Worm (Caenorhabditis elegans) whole organism, L2 larva: Measurements from ENCODE around the gene ZK1236.9.

Experiments
- C34F6.9 ChIP-seq: fragments of 150-350 bp; optimal IDR thresholded peaks from 2 replicates; lab custom pipeline; 2014; ENCODE audit warnings: missing biosample characterization, missing genetic modification characterization
- F13H6.1 ChIP-seq: sonication (generic microtip); optimal IDR thresholded peaks from 2 replicates; lab custom pipeline; 2016; ENCODE audit warnings: missing genetic modification characterization, missing compliant biosample characterization
- R02D3.7 ChIP-seq: fragments of 150-350 bp; optimal IDR thresholded peaks from 2 replicates; lab custom pipeline; 2014; ENCODE audit warnings: missing biosample characterization, missing genetic modification characterization
- Y55F3AM.14 ChIP-seq: fragments of 200-800 bp; sonication (Bioruptor generic); optimal IDR thresholded peaks from 2 replicates; lab custom pipeline; 2018; ENCODE audit warnings: mild to moderate bottlenecking, missing genetic modification characterization, missing compliant biosample characterization
- ZK546.5 ChIP-seq: sonication (generic microtip); optimal IDR thresholded peaks from 2 replicates; lab custom pipeline; 2017; ENCODE audit warnings: missing biosample characterization, missing genetic modification characterization
- alr-1 ChIP-seq: fragments of 150-350 bp; optimal IDR thresholded peaks from 2 replicates; lab custom pipeline; 2014; ENCODE audit warnings: missing biosample characterization, missing genetic modification characterization
- aly-2 ChIP-seq: fragments of 150-350 bp; optimal IDR thresholded peaks from 2 replicates; lab custom pipeline; 2014; ENCODE audit warnings: missing biosample characterization, missing genetic modification characterization
- ama-1 ChIP-seq: fragments of 150-350 bp; optimal IDR thresholded peaks from 2 replicates; lab custom pipeline; 2018; ENCODE audit warnings: inconsistent platforms
- ceh-16 ChIP-seq: fragments of 150-350 bp; optimal IDR thresholded peaks from 2 replicates; lab custom pipeline; 2014; ENCODE audit warnings: missing biosample characterization, missing genetic modification characterization
- ceh-82 ChIP-seq: fragments of 150-350 bp; optimal IDR thresholded peaks from 2 replicates; lab custom pipeline; 2014; ENCODE audit warnings: missing biosample characterization, missing genetic modification characterization
- crh-2 ChIP-seq: sonication (generic microtip); optimal IDR thresholded peaks from 2 replicates; lab custom pipeline; 2017; ENCODE audit warnings: missing biosample characterization, missing genetic modification characterization
- dmd-4 ChIP-seq: sonication (generic microtip); optimal IDR thresholded peaks from 2 replicates; lab custom pipeline; 2017; ENCODE audit warnings: missing biosample characterization, missing genetic modification characterization
- egl-27 ChIP-seq: sonication (generic microtip); optimal IDR thresholded peaks from 3 replicates; lab custom pipeline; 2017; ENCODE audit warnings: missing biosample characterization, missing genetic modification reagents, missing genetic modification characterization
- elt-1 ChIP-seq: fragments of 150-350 bp; optimal IDR thresholded peaks from 2 replicates; lab custom pipeline; 2014; ENCODE audit warnings: missing biosample characterization, missing genetic modification characterization
- elt-3 ChIP-seq: sonication (generic microtip); optimal IDR thresholded peaks from 2 replicates; lab custom pipeline; 2017; ENCODE audit warnings: missing biosample characterization, missing genetic modification characterization
- fos-1 ChIP-seq: fragments of 150-350 bp; optimal IDR thresholded peaks from 2 replicates; lab custom pipeline; 2014; ENCODE audit warnings: missing biosample characterization, missing genetic modification characterization
- gmeb-1 ChIP-seq: fragments of 150-350 bp; optimal IDR thresholded peaks from 2 replicates; lab custom pipeline; 2014; ENCODE audit warnings: missing biosample characterization, missing genetic modification characterization
- lin-11 ChIP-seq: fragments of 150-350 bp; sonication (generic microtip); optimal IDR thresholded peaks from 2 replicates; lab custom pipeline; 2014; ENCODE audit warnings: missing biosample characterization, missing genetic modification characterization, inconsistent platforms, mixed read lengths
- lin-13 ChIP-seq: fragments of 150-350 bp; optimal IDR thresholded peaks from 2 replicates; lab custom pipeline; 2014; ENCODE audit warnings: missing biosample characterization, missing genetic modification reagents, missing genetic modification characterization
- lin-39 ChIP-seq: fragments of 150-350 bp; optimal IDR thresholded peaks from 2 replicates; lab custom pipeline; 2014; ENCODE audit warnings: missing biosample characterization, missing genetic modification reagents, missing genetic modification characterization
- lsy-2 ChIP-seq, 2 experiments: fragments of 150-350 bp in 1 of 2; sonication (generic microtip) in 1 of 2; optimal IDR thresholded peaks; 2 replicates each; lab custom pipeline; 2014 to 2017; ENCODE audit warnings: missing biosample characterization in 2 of 2, missing genetic modification characterization in 2 of 2
- mab-5 ChIP-seq: fragments of 150-350 bp; optimal IDR thresholded peaks from 2 replicates; lab custom pipeline; 2014; ENCODE audit warnings: missing biosample characterization, missing genetic modification characterization
- mbf-1 ChIP-seq: sonication (generic microtip); optimal IDR thresholded peaks from 2 replicates; lab custom pipeline; 2017; ENCODE audit warnings: missing biosample characterization, missing genetic modification characterization
- mdl-1 ChIP-seq, 2 experiments: fragments of 150-350 bp in 1 of 2; sonication (generic microtip) in 1 of 2; optimal IDR thresholded peaks; 2 replicates each; lab custom pipeline; 2017; ENCODE audit warnings: missing biosample characterization in 2 of 2, missing genetic modification characterization in 2 of 2
- nhr-10 ChIP-seq: sonication (generic microtip); optimal IDR thresholded peaks from 2 replicates; lab custom pipeline; 2017; ENCODE audit warnings: missing biosample characterization, missing genetic modification characterization
- nhr-11 ChIP-seq: fragments of 150-350 bp; optimal IDR thresholded peaks from 2 replicates; lab custom pipeline; 2014; ENCODE audit warnings: missing biosample characterization, missing genetic modification characterization
- nhr-12 ChIP-seq: fragments of 150-350 bp; optimal IDR thresholded peaks from 2 replicates; lab custom pipeline; 2014; ENCODE audit warnings: missing biosample characterization, missing genetic modification characterization
- nhr-129 ChIP-seq: fragments of 150-350 bp; optimal IDR thresholded peaks from 2 replicates; lab custom pipeline; 2014; ENCODE audit warnings: missing biosample characterization, missing genetic modification characterization
- nhr-21 ChIP-seq: fragments of 150-350 bp; optimal IDR thresholded peaks from 2 replicates; lab custom pipeline; 2014; ENCODE audit warnings: missing biosample characterization, missing genetic modification characterization
- nhr-23 ChIP-seq: fragments of 150-350 bp; optimal IDR thresholded peaks from 2 replicates; lab custom pipeline; 2014; ENCODE audit warnings: missing biosample characterization, missing genetic modification reagents, missing genetic modification characterization
- nhr-237 ChIP-seq: fragments of 150-350 bp; optimal IDR thresholded peaks from 2 replicates; lab custom pipeline; 2014; ENCODE audit warnings: missing biosample characterization, missing genetic modification characterization
- nhr-25 ChIP-seq: fragments of 150-350 bp; sonication (generic microtip); optimal IDR thresholded peaks from 3 replicates; lab custom pipeline; 2014; ENCODE audit warnings: missing biosample characterization, missing genetic modification characterization
- nhr-6 ChIP-seq: fragments of 150-350 bp; optimal IDR thresholded peaks from 2 replicates; lab custom pipeline; 2014; ENCODE audit warnings: missing biosample characterization, missing genetic modification characterization
- nhr-77 ChIP-seq: fragments of 150-350 bp; optimal IDR thresholded peaks from 2 replicates; lab custom pipeline; 2014; ENCODE audit warnings: missing biosample characterization, missing genetic modification characterization
- peb-1 ChIP-seq: fragments of 150-350 bp; optimal IDR thresholded peaks from 2 replicates; lab custom pipeline; 2014; ENCODE audit warnings: missing biosample characterization, missing genetic modification characterization
- skn-1 ChIP-seq: sonication (generic microtip); optimal IDR thresholded peaks from 2 replicates; lab custom pipeline; 2017; ENCODE audit warnings: missing biosample characterization, missing genetic modification characterization
- sma-3 ChIP-seq: sonication (generic microtip); optimal IDR thresholded peaks from 2 replicates; lab custom pipeline; 2016; ENCODE audit warnings: missing genetic modification reagents, missing genetic modification characterization, missing compliant biosample characterization
- sma-9 ChIP-seq, 2 experiments: fragments of 150-350 bp in 1 of 2; sonication (generic microtip) in 1 of 2; optimal IDR thresholded peaks; 2 replicates each; lab custom pipeline; 2014 to 2016; ENCODE audit warnings: missing genetic modification characterization in 2 of 2, mild to moderate bottlenecking in 1 of 2, missing biosample characterization in 1 of 2, missing compliant biosample characterization in 1 of 2, missing genetic modification reagents in 1 of 2, moderate library complexity in 1 of 2
- snpc-4 ChIP-seq: fragments of 150-350 bp; optimal IDR thresholded peaks from 2 replicates; lab custom pipeline; 2014; ENCODE audit warnings: missing biosample characterization, missing genetic modification characterization
- unc-39 ChIP-seq: fragments of 150-350 bp; optimal IDR thresholded peaks from 2 replicates; lab custom pipeline; 2014; ENCODE audit warnings: missing biosample characterization, missing genetic modification characterization
- unc-55 ChIP-seq: fragments of 150-350 bp; sonication (generic microtip); optimal IDR thresholded peaks from 3 replicates; lab custom pipeline; 2014; ENCODE audit warnings: missing biosample characterization, missing genetic modification reagents, missing genetic modification characterization
- zag-1 ChIP-seq: fragments of 150-350 bp; optimal IDR thresholded peaks from 2 replicates; lab custom pipeline; 2014; ENCODE audit warnings: missing biosample characterization, missing genetic modification characterization
- ztf-1 ChIP-seq: fragments of 200-800 bp; sonication (Bioruptor generic); conservative IDR thresholded peaks from 2 replicates; pipeline ENCODE4 v1.3.6; 2022; ENCODE audit warnings: missing genetic modification characterization, missing compliant biosample characterization
- ztf-4 ChIP-seq: fragments of 150-350 bp; optimal IDR thresholded peaks from 2 replicates; lab custom pipeline; 2014; ENCODE audit warnings: missing biosample characterization, missing genetic modification characterization

Gene ZK1236.9

DNA sequence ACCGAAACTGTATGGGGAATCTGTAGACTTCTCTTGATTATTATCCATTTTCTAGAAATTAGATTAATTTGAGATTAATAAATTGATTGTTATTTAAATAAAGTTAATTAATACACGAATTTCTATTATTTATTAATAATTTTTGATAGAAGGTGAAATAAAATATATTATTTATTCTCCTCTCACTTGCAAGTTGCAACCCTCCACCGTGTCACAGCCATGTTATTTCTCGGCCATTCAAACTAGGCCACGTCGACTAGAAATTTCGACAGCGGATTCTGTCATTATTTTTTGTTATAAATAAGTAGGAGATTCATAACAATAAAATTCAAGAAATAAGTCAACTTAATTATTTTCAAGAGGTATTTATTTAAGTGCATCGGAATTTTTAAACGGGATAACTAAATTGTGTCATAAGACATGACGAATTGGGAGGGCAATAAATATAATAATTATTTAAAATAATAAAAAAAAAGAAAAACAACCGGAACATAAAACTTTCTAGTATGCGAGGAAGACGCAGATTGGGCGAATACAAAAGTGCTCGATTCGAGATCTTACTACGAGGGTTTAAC lies 8.7 kb upstream of the ZK1236.9 start, which contains the start of gene ufbp-1 (continued):
- TF ChIP-seq skn-1 (peak; percentile 94), aly-2 (tag; lab: Kevin White, UChicago) (no peak), nhr-12 (tag; lab: Kevin White, UChicago) (peak; percentile 57), egl-27 (tag; lab: Kevin White, UChicago) (no peak), mab-5 (peak; percentile 5), sma-3 (GFP tag; lab: Kevin White, UChicago) (peak; percentile 35), nhr-237 (no peak), lsy-2 (tag; optimal IDR thresholded peaks at IDR 0.05; lab: Kevin White, UChicago) (peak in 1 of 2 experiments; percentile 89), unc-55 (GFP tag; lab: Kevin White, UChicago) (peak; percentile 38), R02D3.7 (no peak), peb-1 (tag; lab: Kevin White, UChicago) (no peak), C34F6.9 (peak; percentile 93), mdl-1 (tag; optimal IDR thresholded peaks at IDR 0.05; lab: Kevin White, UChicago) (no peak), nhr-129 (tag; lab: Kevin White, UChicago) (peak; percentile 25), nhr-11 (no peak)

DNA sequence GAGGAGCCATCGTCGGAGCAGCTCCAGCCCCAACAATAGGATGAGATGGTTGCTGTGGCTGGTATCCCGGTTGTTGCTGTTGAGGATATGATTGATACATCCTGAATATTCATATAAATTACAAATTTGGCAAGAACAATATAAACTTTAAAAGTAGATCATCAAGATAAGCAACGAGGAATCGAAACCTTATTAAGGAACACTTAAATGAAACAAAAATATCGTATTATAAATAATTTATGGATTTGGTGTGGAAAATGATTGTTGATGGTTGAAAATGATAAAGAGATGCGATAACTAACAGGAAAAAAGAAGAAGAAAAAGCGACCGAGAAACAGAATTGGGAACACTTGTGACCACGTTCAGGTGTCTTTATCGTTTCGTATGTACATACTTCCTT lies 4.3 kb upstream of the ZK1236.9 start, which contains the start of gene pqn-96:
TSS of gene pqn-96 (minus strand) at position 101 of the 400 bp plus-strand sequence.
- TF ChIP-seq egl-27 (tag; lab: Kevin White, UChicago) (no peak), ama-1 (lab: Kevin White, UChicago) (no peak), skn-1 (no peak), gmeb-1 (tag; lab: Kevin White, UChicago) (no peak), aly-2 (tag; lab: Kevin White, UChicago) (no peak), lin-13 (GFP tag; lab: Kevin White, UChicago) (no peak), snpc-4 (no peak), fos-1 (tag; lab: Kevin White, UChicago) (no peak)

DNA sequence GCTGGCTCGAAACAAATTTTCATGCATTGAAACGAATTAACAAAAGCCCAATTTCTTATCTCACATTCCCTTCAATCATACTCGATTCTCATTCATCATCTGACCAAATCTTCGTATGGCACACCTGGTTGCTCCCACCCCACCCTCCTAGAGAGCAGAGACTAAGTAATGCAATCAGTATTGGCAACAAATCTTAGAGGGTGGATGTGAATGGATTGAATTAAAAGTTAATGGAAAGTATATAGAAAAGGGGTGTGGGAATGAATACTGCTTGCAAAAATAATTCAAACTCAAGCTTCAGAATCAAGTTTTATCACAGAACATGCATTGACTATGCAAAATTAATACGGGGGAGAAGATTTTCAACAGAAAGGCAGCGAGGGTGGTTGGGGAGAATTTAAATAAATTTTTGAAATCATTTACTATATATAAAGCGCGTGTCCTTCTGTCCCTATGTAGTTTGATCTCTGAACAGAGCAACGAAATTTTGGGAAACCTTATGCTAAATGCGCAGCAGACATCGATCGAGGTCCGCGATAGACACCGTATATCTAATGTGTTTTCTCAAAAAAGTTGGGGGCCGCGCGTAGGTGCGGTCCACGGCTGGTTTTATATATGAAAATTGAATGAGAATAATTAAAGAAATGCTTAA lies 2.9 kb upstream of the ZK1236.9 start:
- TF ChIP-seq ztf-4 (tag; lab: Kevin White, UChicago) (no peak), nhr-10 (tag; lab: Kevin White, UChicago) (no peak), nhr-23 (tag; lab: Kevin White, UChicago) (no peak), lin-11 (tag; lab: Kevin White, UChicago) (no peak), sma-9 (GFP tag; optimal IDR thresholded peaks at IDR 0.05; lab: Kevin White, UChicago) (no peak), sma-9 (tag; optimal IDR thresholded peaks at IDR 0.05; lab: Kevin White, UChicago) (no peak), Y55F3AM.14 (GFP tag; lab: Kevin White, UChicago) (no peak), elt-3 (no peak), nhr-21 (tag; lab: Kevin White, UChicago) (no peak), peb-1 (tag; lab: Kevin White, UChicago) (no peak), nhr-6 (no peak), alr-1 (no peak)

DNA sequence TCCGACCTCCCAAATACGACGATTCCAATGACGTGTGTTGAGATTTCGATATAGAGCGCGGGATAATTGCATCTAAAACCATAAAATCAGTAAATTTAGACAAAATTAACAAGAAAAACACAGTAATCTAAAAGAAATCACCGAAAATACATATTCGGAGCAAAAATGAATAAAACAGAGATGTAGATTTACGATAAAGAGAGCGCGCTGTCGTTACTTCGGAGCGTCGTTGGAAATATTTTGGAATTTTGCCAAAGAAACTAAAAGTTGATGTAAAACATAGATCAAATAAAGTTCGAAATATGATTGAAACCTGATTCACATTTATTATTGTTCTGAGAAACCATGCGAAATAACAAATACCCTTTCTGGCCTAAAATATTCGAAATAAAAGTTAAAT lies 2.8 kb downstream of the ZK1236.9 start, which contains the start of gene ZK1236.5:
TSS of gene ZK1236.5 (minus strand) at position 72 of the 400 bp plus-strand sequence.
- TF ChIP-seq nhr-10 (tag; lab: Kevin White, UChicago) (no peak), nhr-6 (no peak), ztf-1 (GFP tag; lab: Robert Waterston, UW) (no peak), crh-2 (peak; percentile 12), gmeb-1 (tag; lab: Kevin White, UChicago) (peak; percentile 30), ama-1 (lab: Kevin White, UChicago) (no peak), ZK546.5 (tag; lab: Kevin White, UChicago) (no peak), sma-9 (GFP tag; optimal IDR thresholded peaks at IDR 0.05; lab: Kevin White, UChicago) (no peak), sma-9 (tag; optimal IDR thresholded peaks at IDR 0.05; lab: Kevin White, UChicago) (no peak), zag-1 (no peak), alr-1 (no peak), ceh-16 (tag; lab: Kevin White, UChicago) (no peak), sma-3 (GFP tag; lab: Kevin White, UChicago) (peak; percentile 3), nhr-237 (no peak), F13H6.1 (tag; lab: Kevin White, UChicago) (no peak), ceh-82 (tag; lab: Kevin White, UChicago) (no peak), nhr-77 (tag; lab: Kevin White, UChicago) (no peak), lin-13 (GFP tag; lab: Kevin White, UChicago) (peak; percentile 22), unc-39 (tag; lab: Kevin White, UChicago) (no peak), unc-55 (GFP tag; lab: Kevin White, UChicago) (peak; percentile 40), ztf-4 (tag; lab: Kevin White, UChicago) (no peak), peb-1 (tag; lab: Kevin White, UChicago) (no peak), nhr-21 (tag; lab: Kevin White, UChicago) (no peak), dmd-4 (tag; lab: Kevin White, UChicago) (no peak), elt-3 (no peak), mbf-1 (tag; lab: Kevin White, UChicago) (no peak), nhr-129 (tag; lab: Kevin White, UChicago) (peak; percentile 17), aly-2 (tag; lab: Kevin White, UChicago) (no peak), snpc-4 (no peak), lin-39 (no peak), mab-5 (no peak), elt-1 (no peak), mdl-1 (tag; optimal IDR thresholded peaks at IDR 0.05; lab: Kevin White, UChicago) (no peak), nhr-25 (peak; percentile 9)
